Worm (Caenorhabditis elegans) whole organism, L1 larva: Measurements from ENCODE around the gene C03F11.4.
A peak's percentile ranks its signal among the peaks of the same experiment; 100 is the strongest.

Source experiments
- C16A3.4 ChIP-seq: fragments of 150-350 bp; optimal IDR thresholded peaks from 2 replicates; lab custom pipeline; 2014; ENCODE audit warnings: missing biosample characterization, missing genetic modification characterization
- F16B12.6 ChIP-seq: fragments of 150-350 bp; optimal IDR thresholded peaks from 2 replicates; lab custom pipeline; 2014; ENCODE audit warnings: missing biosample characterization, missing genetic modification characterization
- Y116A8C.19 ChIP-seq: sonication (generic microtip); optimal IDR thresholded peaks from 2 replicates; lab custom pipeline; 2016; ENCODE audit warnings: missing compliant biosample characterization, missing genetic modification characterization, borderline replicate concordance
- ceh-63 ChIP-seq: fragments of 200-800 bp; sonication (Bioruptor generic); optimal IDR thresholded peaks from 2 replicates; lab custom pipeline; 2018; ENCODE audit warnings: mild to moderate bottlenecking, missing genetic modification characterization, missing compliant biosample characterization
- ceh-8 ChIP-seq: fragments of 200-800 bp; sonication (Bioruptor generic); optimal IDR thresholded peaks from 2 replicates; lab custom pipeline; 2018; ENCODE audit warnings: mild to moderate bottlenecking, missing genetic modification characterization, moderate library complexity, missing compliant biosample characterization
- ceh-88 ChIP-seq: fragments of 200-800 bp; sonication (Bioruptor generic); IDR thresholded peaks from 2 replicates; pipeline ENCODE4 v1.3.6; 2022; ENCODE audit warnings: missing genetic modification characterization, missing compliant biosample characterization
- ceh-90 ChIP-seq: sonication (generic microtip); optimal IDR thresholded peaks from 2 replicates; lab custom pipeline; 2016; ENCODE audit warnings: missing genetic modification characterization, missing compliant biosample characterization
- dsc-1 ChIP-seq: sonication (generic microtip); optimal IDR thresholded peaks from 2 replicates; lab custom pipeline; 2016; ENCODE audit warnings: mild to moderate bottlenecking, missing genetic modification characterization, missing compliant biosample characterization
- efl-1 ChIP-seq, 4 experiments: fragments of 150-350 bp; optimal IDR thresholded peaks in 3 of 4; peaks in 1 of 4; 1 replicate in 1 of 4; 2 replicates in 3 of 4; lab custom pipeline; 2014; ENCODE audit warnings: missing biosample characterization in 2 of 4, missing genetic modification characterization in 2 of 4, missing genetic modification reagents in 2 of 4
- efl-3 ChIP-seq: fragments of 200-800 bp; sonication (Bioruptor generic); optimal IDR thresholded peaks from 2 replicates; lab custom pipeline; 2018; ENCODE audit warnings: mild to moderate bottlenecking, missing genetic modification characterization, missing compliant biosample characterization
- elt-2 ChIP-seq: sonication (generic microtip); optimal IDR thresholded peaks from 2 replicates; lab custom pipeline; 2016; ENCODE audit warnings: missing genetic modification characterization, mild to moderate bottlenecking, inconsistent platforms, missing compliant biosample characterization, missing genetic modification reagents
- ets-5 ChIP-seq: fragments of 200-800 bp; sonication (Bioruptor generic); IDR thresholded peaks from 2 replicates; pipeline ENCODE4 v1.3.6; 2022; ENCODE audit warnings: missing genetic modification characterization, missing compliant biosample characterization
- fkh-4 ChIP-seq: sonication (generic microtip); optimal IDR thresholded peaks from 2 replicates; lab custom pipeline; 2016; ENCODE audit warnings: missing compliant biosample characterization, missing genetic modification characterization, borderline replicate concordance
- fkh-8 ChIP-seq: sonication (generic microtip); optimal IDR thresholded peaks from 2 replicates; lab custom pipeline; 2016; ENCODE audit warnings: mild to moderate bottlenecking, missing genetic modification characterization, missing compliant biosample characterization
- fos-1 ChIP-seq: fragments of 150-350 bp; optimal IDR thresholded peaks from 2 replicates; lab custom pipeline; 2014; ENCODE audit warnings: missing biosample characterization, missing genetic modification characterization
- hlh-17 ChIP-seq: fragments of 200-800 bp; sonication (Bioruptor generic); optimal IDR thresholded peaks from 2 replicates; lab custom pipeline; 2018; ENCODE audit warnings: missing genetic modification characterization, mild to moderate bottlenecking, missing compliant biosample characterization, moderate library complexity, borderline replicate concordance
- hlh-4 ChIP-seq: sonication (generic microtip); optimal IDR thresholded peaks from 2 replicates; lab custom pipeline; 2016; ENCODE audit warnings: mild to moderate bottlenecking, missing genetic modification characterization, missing compliant biosample characterization
- hpl-2 ChIP-seq: fragments of 150-350 bp; optimal IDR thresholded peaks from 2 replicates; lab custom pipeline; 2014; ENCODE audit warnings: missing biosample characterization, missing genetic modification reagents, missing genetic modification characterization
- jun-1 ChIP-seq: fragments of 150-350 bp; optimal IDR thresholded peaks from 2 replicates; lab custom pipeline; 2014; ENCODE audit warnings: missing biosample characterization, missing genetic modification reagents, missing genetic modification characterization
- lin-15B ChIP-seq: fragments of 150-350 bp; sonication (generic microtip); optimal IDR thresholded peaks from 3 replicates; lab custom pipeline; 2014; ENCODE audit warnings: missing biosample characterization, missing genetic modification characterization
- lin-35 ChIP-seq, 2 experiments: fragments of 150-350 bp; optimal IDR thresholded peaks; 2 replicates each; lab custom pipeline; 2014; ENCODE audit warnings: missing biosample characterization in 2 of 2, missing genetic modification characterization in 2 of 2, missing genetic modification reagents in 2 of 2
- lin-39 ChIP-seq: fragments of 150-350 bp; optimal IDR thresholded peaks from 2 replicates; lab custom pipeline; 2014; ENCODE audit warnings: missing biosample characterization, missing genetic modification reagents, missing genetic modification characterization
- mab-9 ChIP-seq: fragments of 200-800 bp; sonication (Bioruptor generic); IDR thresholded peaks from 2 replicates; pipeline ENCODE4 v1.3.6; 2022; ENCODE audit warnings: missing genetic modification reagents, missing genetic modification characterization, missing compliant biosample characterization
- mef-2 ChIP-seq: fragments of 150-350 bp; optimal IDR thresholded peaks from 2 replicates; lab custom pipeline; 2014; ENCODE audit warnings: missing biosample characterization, missing genetic modification characterization
- nhr-19 ChIP-seq: fragments of 200-800 bp; sonication (Bioruptor generic); conservative IDR thresholded peaks from 2 replicates; pipeline ENCODE4 v1.3.6; 2022; ENCODE audit warnings: missing genetic modification characterization, missing compliant biosample characterization
- nhr-20 ChIP-seq: sonication (generic microtip); optimal IDR thresholded peaks from 2 replicates; lab custom pipeline; 2016; ENCODE audit warnings: mild to moderate bottlenecking, missing genetic modification characterization, missing compliant biosample characterization
- nhr-47 ChIP-seq: sonication (generic microtip); optimal IDR thresholded peaks from 2 replicates; lab custom pipeline; 2016; ENCODE audit warnings: mild to moderate bottlenecking, missing genetic modification characterization, moderate library complexity, missing compliant biosample characterization
- nhr-76 ChIP-seq: sonication (generic microtip); optimal IDR thresholded peaks from 2 replicates; lab custom pipeline; 2017; ENCODE audit warnings: missing biosample characterization, missing genetic modification characterization
- nhr-77 ChIP-seq: fragments of 150-350 bp; optimal IDR thresholded peaks from 2 replicates; lab custom pipeline; 2014; ENCODE audit warnings: missing biosample characterization, missing genetic modification characterization
- nhr-85 ChIP-seq: sonication (generic microtip); peaks from one replicate; lab custom pipeline; 2016; ENCODE audit warnings: missing genetic modification characterization, inconsistent platforms, missing compliant biosample characterization
- nhr-90 ChIP-seq: sonication (generic microtip); optimal IDR thresholded peaks from 2 replicates; lab custom pipeline; 2016; ENCODE audit warnings: mild to moderate bottlenecking, missing genetic modification characterization, missing compliant biosample characterization; ENCODE audit not compliant: poor library complexity
- rnt-1 ChIP-seq: sonication (generic microtip); optimal IDR thresholded peaks from 2 replicates; lab custom pipeline; 2016; ENCODE audit warnings: mild to moderate bottlenecking, missing genetic modification characterization, moderate library complexity, missing compliant biosample characterization
- snu-23 ChIP-seq: sonication (generic microtip); optimal IDR thresholded peaks from 2 replicates; lab custom pipeline; 2016; ENCODE audit warnings: missing genetic modification characterization, missing compliant biosample characterization
- sptf-1 ChIP-seq: fragments of 150-350 bp; optimal IDR thresholded peaks from 2 replicates; lab custom pipeline; 2014; ENCODE audit warnings: missing biosample characterization, missing genetic modification characterization
- swsn-7 ChIP-seq: sonication (generic microtip); optimal IDR thresholded peaks from 2 replicates; lab custom pipeline; 2016; ENCODE audit warnings: missing genetic modification characterization, missing compliant biosample characterization
- unc-30 ChIP-seq: sonication (generic microtip); optimal IDR thresholded peaks from 2 replicates; lab custom pipeline; 2017; ENCODE audit warnings: missing biosample characterization, missing genetic modification characterization
- unc-98 ChIP-seq: fragments of 200-800 bp; sonication (Bioruptor generic); IDR thresholded peaks from 2 replicates; pipeline ENCODE4 v1.3.6; 2022; ENCODE audit warnings: missing genetic modification characterization, missing compliant biosample characterization
- vab-15 ChIP-seq: sonication (generic microtip); optimal IDR thresholded peaks from 2 replicates; lab custom pipeline; 2017; ENCODE audit warnings: missing genotype, mild to moderate bottlenecking, missing genetic modification characterization, missing compliant biosample characterization
- zag-1 ChIP-seq: fragments of 150-350 bp; optimal IDR thresholded peaks from 2 replicates; lab custom pipeline; 2014; ENCODE audit warnings: missing biosample characterization, missing genetic modification characterization
- zip-4 ChIP-seq: fragments of 200-800 bp; sonication (Bioruptor generic); optimal IDR thresholded peaks from 2 replicates; lab custom pipeline; 2018; ENCODE audit warnings: mild to moderate bottlenecking, missing genetic modification characterization, moderate library complexity, missing compliant biosample characterization
- ztf-4 ChIP-seq: fragments of 150-350 bp; optimal IDR thresholded peaks from 2 replicates; lab custom pipeline; 2014; ENCODE audit warnings: missing biosample characterization, missing genetic modification characterization

Gene C03F11.4

ce11 chrX:5407271-5407670 lies 1.0 kb upstream of the C03F11.4 start:
- peak; percentile 16 for TF ChIP-seq nhr-20
- 0 out of 2 replicates have a peak, but pooled peaks have one; percentile 16 for TF ChIP-seq ceh-88 (GFP tag; lab: Robert Waterston, UW)
- no peak for TF ChIP-seq elt-2 (tag; lab: Kevin White, UChicago)
- peak; percentile 39 for TF ChIP-seq dsc-1 (tag; lab: Kevin White, UChicago)
- TF ChIP-seq hlh-4 (tag; lab: Kevin White, UChicago) = no peak
- no peak for TF ChIP-seq jun-1 (tag; lab: Kevin White, UChicago)
- peak; percentile 25; the same call in 1 of the 2 replicates for TF ChIP-seq nhr-19 (GFP tag; lab: Robert Waterston, UW)
- peak; percentile 70 for TF ChIP-seq nhr-85 (tag; lab: Kevin White, UChicago)
- no peak for TF ChIP-seq ztf-4 (tag; lab: Kevin White, UChicago)
- TF ChIP-seq sptf-1 (tag; lab: Kevin White, UChicago) = no peak
- TF ChIP-seq hlh-17 (GFP tag; lab: Kevin White, UChicago) = no peak
- no peak for TF ChIP-seq ets-5 (GFP tag; lab: Robert Waterston, UW)
- TF ChIP-seq lin-35 (GFP tag; optimal IDR thresholded peaks at IDR 0.05; lab: Kevin White, UChicago) = peak in 1 of 2 experiments; percentile 45
- peak; percentile 10 for TF ChIP-seq swsn-7 (tag; lab: Kevin White, UChicago)
- peak; percentile 48 for TF ChIP-seq rnt-1 (tag; lab: Kevin White, UChicago)
- TF ChIP-seq snu-23 = peak; percentile 35
- TF ChIP-seq hpl-2 (GFP tag; lab: Kevin White, UChicago) = no peak
- no peak for TF ChIP-seq Y116A8C.19
- TF ChIP-seq nhr-47 (tag; lab: Kevin White, UChicago) = no peak
- peak; percentile 13 for TF ChIP-seq C16A3.4 (tag; lab: Kevin White, UChicago)
- TF ChIP-seq unc-30 = no peak
- no peak for TF ChIP-seq efl-1 (optimal IDR thresholded peaks at IDR 0.05; lab: Kevin White, UChicago)
- peak in 1 of 2 experiments; percentile 24 for TF ChIP-seq efl-1 (GFP tag; optimal IDR thresholded peaks at IDR 0.05 in 1 of 2; lab: Kevin White, UChicago)

- TF ChIP-seq fkh-4 (tag; lab: Kevin White, UChicago) (no peak), nhr-47 (tag; lab: Kevin White, UChicago) (no peak), nhr-90 (tag; lab: Kevin White, UChicago) (no peak), elt-2 (tag; lab: Kevin White, UChicago) (peak; percentile 34)
Measured at ce11 chrX:5400524-5400923, 5.7 kb downstream of the C03F11.4 start, which contains the start of gene scav-1. TSS of gene scav-1 (minus strand) at chrX:5400584.

- TF ChIP-seq zag-1 (no peak), mab-9 (GFP tag; lab: Robert Waterston, UW) (no peak), fkh-8 (tag; lab: Kevin White, UChicago) (no peak), vab-15 (tag; lab: Kevin White, UChicago) (no peak), nhr-77 (tag; lab: Kevin White, UChicago) (no peak), ceh-63 (GFP tag; lab: Kevin White, UChicago) (no peak), nhr-76 (tag; lab: Kevin White, UChicago) (no peak), mef-2 (tag; lab: Kevin White, UChicago) (no peak), snu-23 (no peak), zip-4 (GFP tag; lab: Kevin White, UChicago) (no peak), fos-1 (tag; lab: Kevin White, UChicago) (no peak), lin-39 (tag; lab: Kevin White, UChicago) (no peak), rnt-1 (tag; lab: Kevin White, UChicago) (no peak), unc-98 (GFP tag; lab: Robert Waterston, UW) (no peak), lin-15B (tag; lab: Kevin White, UChicago) (no peak), F16B12.6 (tag; lab: Kevin White, UChicago) (no peak), ceh-8 (GFP tag; lab: Kevin White, UChicago) (no peak), efl-3 (no peak), ceh-90 (tag; lab: Kevin White, UChicago) (no peak), sptf-1 (tag; lab: Kevin White, UChicago) (no peak)
Measured at ce11 chrX:5397300-5397699, 8.9 kb downstream of the C03F11.4 start, which contains the start of gene C03F11.2. TSS of gene C03F11.2 (minus strand) at chrX:5397400.
